Worm (Caenorhabditis elegans) whole organism, young adult: ENCODE measurements around the gene C17G1.2.
A peak's percentile ranks its signal among the peaks of the same experiment; 100 is the strongest.

ENCODE experiments used
- B0019.2 ChIP-seq: fragments of 200-800 bp; sonication (Bioruptor generic); conservative IDR thresholded peaks from 2 replicates; pipeline ENCODE4 v1.3.6; 2022; ENCODE audit warnings: missing genetic modification reagents, missing genetic modification characterization, missing compliant biosample characterization
- B0261.1 ChIP-seq: sonication (generic microtip); optimal IDR thresholded peaks from 2 replicates; lab custom pipeline; 2016; ENCODE audit warnings: mild to moderate bottlenecking, missing genetic modification characterization, moderate library complexity, missing compliant biosample characterization
- F52B5.7 ChIP-seq: sonication (generic microtip); optimal IDR thresholded peaks from 2 replicates; lab custom pipeline; 2016; ENCODE audit warnings: mild to moderate bottlenecking, missing genetic modification characterization, missing compliant biosample characterization
- F57C9.4 ChIP-seq: sonication (generic microtip); optimal IDR thresholded peaks from 2 replicates; lab custom pipeline; 2017; ENCODE audit warnings: mild to moderate bottlenecking, missing genetic modification characterization, missing compliant biosample characterization
- K11D2.4 ChIP-seq: fragments of 200-800 bp; sonication (Bioruptor generic); IDR thresholded peaks from 2 replicates; pipeline ENCODE4 v1.3.6; 2022; ENCODE audit warnings: missing genetic modification reagents, missing genetic modification characterization, missing compliant biosample characterization
- T26A5.8 ChIP-seq: sonication (generic microtip); optimal IDR thresholded peaks from 2 replicates; lab custom pipeline; 2016; ENCODE audit warnings: missing genetic modification characterization, missing compliant biosample characterization
- Y79H2A.3 ChIP-seq: fragments of 200-800 bp; sonication (Bioruptor generic); conservative IDR thresholded peaks from 2 replicates; pipeline ENCODE4 v1.3.6; 2022; ENCODE audit warnings: missing genetic modification reagents, missing genetic modification characterization, missing compliant biosample characterization
- ccch-3 ChIP-seq: fragments of 200-800 bp; sonication (Bioruptor generic); optimal IDR thresholded peaks from 2 replicates; lab custom pipeline; 2018; ENCODE audit warnings: mild to moderate bottlenecking, missing genetic modification characterization, missing compliant biosample characterization
- cebp-1 ChIP-seq, 2 experiments: fragments of 200-800 bp in 1 of 2; sonication (Bioruptor generic) in 1 of 2; sonication (generic microtip) in 1 of 2; IDR thresholded peaks in 1 of 2; optimal IDR thresholded peaks in 1 of 2; 2 replicates each; pipeline versions ENCODE4 v1.3.6 to Lab custom; 2017 to 2022; ENCODE audit warnings: missing compliant biosample characterization in 2 of 2, missing genetic modification characterization in 2 of 2, mild to moderate bottlenecking in 1 of 2, missing genetic modification reagents in 1 of 2, moderate library complexity in 1 of 2
- ceh-100 ChIP-seq: fragments of 200-800 bp; sonication (Bioruptor generic); IDR thresholded peaks from 2 replicates; pipeline ENCODE4 v1.3.6; 2022; ENCODE audit warnings: missing genetic modification reagents, missing genetic modification characterization, missing compliant biosample characterization
- ceh-27 ChIP-seq: fragments of 200-800 bp; sonication (Bioruptor generic); optimal IDR thresholded peaks from 2 replicates; lab custom pipeline; 2018; ENCODE audit warnings: mild to moderate bottlenecking, missing genetic modification characterization, moderate library complexity, missing compliant biosample characterization
- chd-7 ChIP-seq: sonication (generic microtip); optimal IDR thresholded peaks from 2 replicates; lab custom pipeline; 2016; ENCODE audit warnings: mild to moderate bottlenecking, missing genetic modification characterization, moderate library complexity, missing compliant biosample characterization
- dox-1 ChIP-seq: fragments of 200-800 bp; sonication (Bioruptor generic); IDR thresholded peaks from 2 replicates; pipeline ENCODE4 v1.3.6; 2022; ENCODE audit warnings: missing genetic modification reagents, missing genetic modification characterization, missing compliant biosample characterization
- dpff-1 ChIP-seq: sonication (generic microtip); optimal IDR thresholded peaks from 2 replicates; lab custom pipeline; 2017; ENCODE audit warnings: mild to moderate bottlenecking, missing genetic modification characterization, missing compliant biosample characterization
- egl-18 ChIP-seq: fragments of 200-800 bp; sonication (Bioruptor generic); IDR thresholded peaks from 2 replicates; pipeline ENCODE4 v1.3.6; 2022; ENCODE audit warnings: missing genetic modification reagents, missing genetic modification characterization, missing compliant biosample characterization
- egl-44 ChIP-seq: fragments of 200-800 bp; sonication (Bioruptor generic); IDR thresholded peaks from 2 replicates; pipeline ENCODE4 v1.3.6; 2022; ENCODE audit warnings: missing genetic modification reagents, missing genetic modification characterization, missing compliant biosample characterization
- hlh-26 ChIP-seq: fragments of 200-800 bp; sonication (Bioruptor generic); conservative IDR thresholded peaks from 2 replicates; pipeline ENCODE4 v1.3.6; 2022; ENCODE audit warnings: missing genetic modification reagents, missing genetic modification characterization, missing compliant biosample characterization
- hmg-1.2 ChIP-seq: fragments of 200-800 bp; sonication (Bioruptor generic); IDR thresholded peaks from 2 replicates; pipeline ENCODE4 v1.3.6; 2022; ENCODE audit warnings: missing genetic modification reagents, missing genetic modification characterization, missing compliant biosample characterization
- let-526 ChIP-seq: fragments of 200-800 bp; sonication (Bioruptor generic); IDR thresholded peaks from 2 replicates; pipeline ENCODE4 v1.3.6; 2022; ENCODE audit warnings: missing genetic modification reagents, missing genetic modification characterization, missing compliant biosample characterization
- madf-6 ChIP-seq: fragments of 200-800 bp; sonication (Bioruptor generic); IDR thresholded peaks from 2 replicates; pipeline ENCODE4 v1.3.6; 2022; ENCODE audit warnings: missing genetic modification reagents, missing genetic modification characterization, missing compliant biosample characterization
- mes-4 ChIP-seq: sonication (generic microtip); optimal IDR thresholded peaks from 2 replicates; lab custom pipeline; 2016; ENCODE audit warnings: missing genotype, missing genetic modification characterization, missing compliant biosample characterization
- nfya-1 ChIP-seq: sonication (generic microtip); optimal IDR thresholded peaks from 2 replicates; lab custom pipeline; 2017; ENCODE audit warnings: antibody characterized with exemption, missing compliant biosample characterization, missing genetic modification characterization, borderline replicate concordance; ENCODE audit not compliant: insufficient read depth
- nhr-27 ChIP-seq: fragments of 200-800 bp; sonication (Bioruptor generic); optimal IDR thresholded peaks from 2 replicates; lab custom pipeline; 2018; ENCODE audit warnings: mild to moderate bottlenecking, missing genetic modification characterization, moderate library complexity, missing compliant biosample characterization
- nhr-80 ChIP-seq: sonication (generic microtip); optimal IDR thresholded peaks from 2 replicates; lab custom pipeline; 2016; ENCODE audit warnings: missing genetic modification characterization, missing compliant biosample characterization
- nhr-90 ChIP-seq: sonication (generic microtip); optimal IDR thresholded peaks from 2 replicates; lab custom pipeline; 2016; ENCODE audit warnings: missing genotype, mild to moderate bottlenecking, missing genetic modification characterization, missing compliant biosample characterization
- pbrm-1 ChIP-seq: fragments of 200-800 bp; sonication (Bioruptor generic); IDR thresholded peaks from 2 replicates; pipeline ENCODE4 v1.3.6; 2022; ENCODE audit warnings: missing genetic modification reagents, missing genetic modification characterization, missing compliant biosample characterization
- pha-4 ChIP-seq: fragments of 150-350 bp; sonication (generic microtip); optimal IDR thresholded peaks from 2 replicates; lab custom pipeline; 2014; ENCODE audit warnings: missing biosample characterization, missing genetic modification reagents, missing genetic modification characterization
- rpc-1 ChIP-seq, 2 experiments: fragments of 150-350 bp in 1 of 2; sonication (generic microtip) in 1 of 2; optimal IDR thresholded peaks; 2 replicates each; lab custom pipeline; 2014 to 2018; ENCODE audit warnings: missing biosample characterization in 1 of 2, missing genetic modification characterization in 1 of 2, missing genetic modification reagents in 1 of 2, missing genotype in 1 of 2
- snpc-3.4 ChIP-seq: sonication (generic microtip); optimal IDR thresholded peaks from 2 replicates; lab custom pipeline; 2017; ENCODE audit warnings: missing genetic modification characterization, mild to moderate bottlenecking, missing compliant biosample characterization, antibody characterized with exemption, moderate library complexity, missing genotype, missing genetic modification reagents
- zfh-2 ChIP-seq: fragments of 200-800 bp; sonication (Bioruptor generic); conservative IDR thresholded peaks from 2 replicates; pipeline ENCODE4 v1.3.6; 2022; ENCODE audit warnings: missing genetic modification reagents, missing genetic modification characterization, missing compliant biosample characterization
- zim-3 ChIP-seq: sonication (generic microtip); optimal IDR thresholded peaks from 2 replicates; lab custom pipeline; 2017; ENCODE audit warnings: mild to moderate bottlenecking, missing genetic modification characterization, moderate library complexity, missing compliant biosample characterization

The C17G1.2 gene

ce11 chrX:9883837-9884324, 37.5 kb upstream of the C17G1.2 start, which contains the start of gene mrp-4 (continued):
- TF ChIP-seq let-526 (GFP tag; lab: Robert Waterston, UW) (no peak), zfh-2 (GFP tag; lab: Robert Waterston, UW) (no peak), K11D2.4 (GFP tag; lab: Robert Waterston, UW) (no peak), nhr-27 (no peak), madf-6 (GFP tag; lab: Robert Waterston, UW) (peak; percentile 77), chd-7 (tag; lab: Kevin White, UChicago) (no peak), T26A5.8 (tag; lab: Kevin White, UChicago) (no peak), dpff-1 (tag; lab: Kevin White, UChicago) (no peak), F52B5.7 (tag; lab: Kevin White, UChicago) (no peak), egl-18 (GFP tag; lab: Robert Waterston, UW) (no peak), pbrm-1 (GFP tag; lab: Robert Waterston, UW) (no peak), cebp-1 (GFP tag; IDR thresholded peaks at IDR 0.05; lab: Robert Waterston, UW) (no peak), cebp-1 (tag; optimal IDR thresholded peaks at IDR 0.05; lab: Kevin White, UChicago) (no peak), ceh-27 (GFP tag; lab: Kevin White, UChicago) (no peak), mes-4 (tag; lab: Kevin White, UChicago) (no peak)

- TF ChIP-seq madf-6 (GFP tag; lab: Robert Waterston, UW) (no peak), nhr-80 (tag; lab: Kevin White, UChicago) (peak; percentile 72)
Observed at ce11 chrX:9892323-9892722, 29.0 kb upstream of the C17G1.2 start, which contains the start of gene F21G4.1. Gene F21G4.1, minus strand, starts transcription at chrX:9892328.

- no peak for TF ChIP-seq ceh-100
- no peak for TF ChIP-seq ccch-3 (GFP tag; lab: Kevin White, UChicago)
- TF ChIP-seq pbrm-1 (GFP tag; lab: Robert Waterston, UW): no peak
- TF ChIP-seq snpc-3.4: no peak
- no peak for TF ChIP-seq hmg-1.2 (GFP tag; lab: Robert Waterston, UW)
- no peak for TF ChIP-seq B0261.1
- TF ChIP-seq B0019.2 (GFP tag; lab: Robert Waterston, UW): no peak
- no peak for TF ChIP-seq zim-3 (tag; lab: Kevin White, UChicago)
- no peak for TF ChIP-seq Y79H2A.3 (GFP tag; lab: Robert Waterston, UW)
- TF ChIP-seq dox-1 (GFP tag; lab: Robert Waterston, UW): no peak
- no peak for TF ChIP-seq nhr-90
- TF ChIP-seq nhr-80 (tag; lab: Kevin White, UChicago): no peak
- TF ChIP-seq pha-4 (tag; lab: Kevin White, UChicago): no peak
- TF ChIP-seq hlh-26 (GFP tag; lab: Robert Waterston, UW): no peak
Observed at ce11 chrX:9893069-9893468, 28.3 kb upstream of the C17G1.2 start.

- TF ChIP-seq F57C9.4: no peak
- TF ChIP-seq egl-44: no peak
- no peak for TF ChIP-seq rpc-1 (optimal IDR thresholded peaks at IDR 0.05; lab: Kevin White, UChicago)
- no peak for TF ChIP-seq rpc-1 (tag; optimal IDR thresholded peaks at IDR 0.05; lab: Kevin White, UChicago)
- TF ChIP-seq nhr-90: no peak
- TF ChIP-seq nfya-1 (tag; lab: Kevin White, UChicago): no peak
Observed at ce11 chrX:9894844-9895243, 26.5 kb upstream of the C17G1.2 start, which contains the start of gene F21G4.3. Gene F21G4.3, plus strand, starts transcription at chrX:9895144.
